Fruit fly (Drosophila melanogaster): ENCODE data around the gene TSG101.
A peak's percentile ranks its signal among the peaks of the same experiment; 100 is the strongest.

Gene TSG101

dm6 chr3L:16870723-16871137 is 28.6 kb downstream of the TSG101 start (continued):
- peak; percentile 53; the same call in 1 of the 2 replicates for TF ChIP-seq CG31441 (GFP tag; IDR thresholded peaks at IDR 0.05)
- no peak for TF ChIP-seq CG1024 (GFP tag; IDR thresholded peaks at IDR 0.05)
- TF ChIP-seq ftz-f1 (GFP tag; optimal IDR thresholded peaks at IDR 0.05): no peak
- TF ChIP-seq CG18619 (GFP tag; optimal IDR thresholded peaks at IDR 0.05): peak; percentile 1
- 0 out of 3 replicates have a peak, but pooled peaks have one; percentile 7 for TF ChIP-seq Dbx (GFP tag; IDR thresholded peaks at IDR 0.05)
- TF ChIP-seq CG6791 (GFP tag; IDR thresholded peaks at IDR 0.05; ENCODE audit: partially characterized antibody): no peak
- TF ChIP-seq Myb (GFP tag; optimal IDR thresholded peaks at IDR 0.05): no peak
- no peak for TF ChIP-seq kni (GFP tag; optimal IDR thresholded peaks at IDR 0.05)
- 0 out of 3 replicates have a peak, but pooled peaks have one; percentile 22 for TF ChIP-seq CG11695 (GFP tag; IDR thresholded peaks at IDR 0.05)
- TF ChIP-seq Neu2 (GFP tag; optimal IDR thresholded peaks at IDR 0.05; ENCODE audit: borderline replicate concordance): no peak
- TF ChIP-seq H2.0 (GFP tag; IDR thresholded peaks at IDR 0.05): 0 out of 2 replicates have a peak, but pooled peaks have one; percentile 20
- no peak for TF ChIP-seq ranshi (GFP tag; IDR thresholded peaks at IDR 0.05)
- TF ChIP-seq ase (GFP tag; IDR thresholded peaks at IDR 0.05): no peak
- no peak for TF ChIP-seq E2f2 (GFP tag; IDR thresholded peaks at IDR 0.05)
- TF ChIP-seq CG11456 (GFP tag; IDR thresholded peaks at IDR 0.05): no peak
- no peak for TF ChIP-seq CG3838 (GFP tag; optimal IDR thresholded peaks at IDR 0.05)
- no peak for TF ChIP-seq CG10321 (GFP tag; IDR thresholded peaks at IDR 0.05)
- TF ChIP-seq corto (GFP tag; optimal IDR thresholded peaks at IDR 0.05): no peak
- peak; percentile 33 for TF ChIP-seq CG12104 (GFP tag; optimal IDR thresholded peaks at IDR 0.05)
- peak; percentile 35 for TF ChIP-seq CoRest (tag; optimal IDR thresholded peaks at IDR 0.05)
- TF ChIP-seq Asciz (GFP tag; optimal IDR thresholded peaks at IDR 0.05): peak; percentile 16
- no peak for TF ChIP-seq CG9932 (GFP tag; IDR thresholded peaks at IDR 0.05)
- TF ChIP-seq CG2712 (tag; optimal IDR thresholded peaks at IDR 0.05): peak; percentile 57
- TF ChIP-seq CG12236 (GFP tag; optimal IDR thresholded peaks at IDR 0.05): no peak
- peak; percentile 29 for TF ChIP-seq D19A (tag; optimal IDR thresholded peaks at IDR 0.05)
- TF ChIP-seq Jarid2 (GFP tag; optimal IDR thresholded peaks at IDR 0.05): no peak
- TF ChIP-seq CG7839 (tag; optimal IDR thresholded peaks at IDR 0.05): peak; percentile 50
- TF ChIP-seq sc (optimal IDR thresholded peaks at IDR 0.05): no peak
- TF ChIP-seq sc (GFP tag; optimal IDR thresholded peaks at IDR 0.05): no peak
- TF ChIP-seq da (GFP tag; optimal IDR thresholded peaks at IDR 0.05): no peak
- TF ChIP-seq CG7963 (GFP tag; IDR thresholded peaks at IDR 0.05; ENCODE audit: partially characterized antibody): no peak
- TF ChIP-seq gem (tag; optimal IDR thresholded peaks at IDR 0.05): peak; percentile 62
- no peak for TF ChIP-seq danr (GFP tag; IDR thresholded peaks at IDR 0.05)
- TF ChIP-seq CG10431 (GFP tag; optimal IDR thresholded peaks at IDR 0.05): no peak
- peak; percentile 72 for TF ChIP-seq CG11504 (tag; optimal IDR thresholded peaks at IDR 0.05)
- no peak for TF ChIP-seq GATAe (GFP tag; conservative IDR thresholded peaks at IDR 0.05)
- peak; percentile 54 for TF ChIP-seq nmo (GFP tag; optimal IDR thresholded peaks at IDR 0.05)
- TF ChIP-seq Mrtf (GFP tag; IDR thresholded peaks at IDR 0.05): no peak
- TF ChIP-seq CG4328 (GFP tag; optimal IDR thresholded peaks at IDR 0.05): no peak
- peak; percentile 63 for TF ChIP-seq CG18262 (tag; optimal IDR thresholded peaks at IDR 0.05)
- no peak for TF ChIP-seq gro (GFP tag; optimal IDR thresholded peaks at IDR 0.05)
- TF ChIP-seq Atf6 (GFP tag; IDR thresholded peaks at IDR 0.05): no peak
- TF ChIP-seq Drgx (GFP tag; IDR thresholded peaks at IDR 0.05): no peak
- TF ChIP-seq Sox100B (GFP tag; optimal IDR thresholded peaks at IDR 0.05): peak; percentile 55
- no peak for TF ChIP-seq NC2β (GFP tag; optimal IDR thresholded peaks at IDR 0.05)
- TF ChIP-seq Six4 (GFP tag; optimal IDR thresholded peaks at IDR 0.05): no peak
- no peak for TF ChIP-seq yki (optimal IDR thresholded peaks at IDR 0.05)
- TF ChIP-seq MBD-R2 (GFP tag; IDR thresholded peaks at IDR 0.05): no peak
- no peak for TF ChIP-seq CG8765 (GFP tag; IDR thresholded peaks at IDR 0.05)
- TF ChIP-seq Max (GFP tag; optimal IDR thresholded peaks at IDR 0.05): no peak
- TF ChIP-seq hbn (GFP tag; IDR thresholded peaks at IDR 0.05; ENCODE audit: partially characterized antibody): no peak
- no peak for TF ChIP-seq CG7745 (tag; optimal IDR thresholded peaks at IDR 0.05)
